Fruit fly (Drosophila melanogaster) Kc167 (cell line): ENCODE data around the gene PGRP-LE.

ENCODE experiments used
- psq ChIP-seq: fragments of >200 bp; optimal IDR thresholded peaks from 2 replicates; lab custom pipeline; 2017; ENCODE audit warnings: missing external identifiers
- ttk ChIP-seq: sonication (Bioruptor generic); optimal IDR thresholded peaks from 2 replicates; lab custom pipeline; 2017; ENCODE audit warnings: missing external identifiers

- no peak for TF ChIP-seq psq (lab: Kevin White, UChicago)
- no peak for TF ChIP-seq ttk (lab: Kevin White, UChicago)
These were observed 31.0 kb downstream of the PGRP-LE start, which contains the start of gene CG43672 for dm6 chrX:15772663-15773062.
